Worm (Caenorhabditis elegans): ENCODE measurements around the gene F08F8.9.

DNA sequence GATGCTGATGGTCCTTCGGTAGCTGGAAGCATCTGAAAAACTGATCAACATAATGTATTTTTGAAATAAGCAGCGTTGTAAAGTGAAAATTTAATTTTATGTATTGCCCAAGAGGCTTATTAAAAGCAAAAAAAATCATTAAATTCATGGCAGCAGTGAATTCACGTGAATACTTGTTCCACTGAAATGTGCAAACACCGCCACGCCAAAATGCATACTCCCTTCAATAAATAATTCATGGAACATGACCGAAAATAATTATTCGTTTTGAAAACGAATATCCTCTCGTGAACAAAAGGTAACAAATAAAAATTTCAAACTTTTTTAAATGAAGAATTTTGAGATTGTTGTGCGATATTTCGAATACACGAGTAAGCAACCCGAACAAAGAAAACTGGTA, 3.6 kb upstream of the F08F8.9 start, which contains the start of gene F08F8.10:
- TF ChIP-seq dpl-1 (GFP tag; optimal IDR thresholded peaks at IDR 0.05) (peak; percentile 33 to 65 (median 47)), snu-23 (GFP tag; optimal IDR thresholded peaks at IDR 0.05) (peak; percentile 61), aly-2 (tag; optimal IDR thresholded peaks at IDR 0.05) (no peak), ama-1 (optimal IDR thresholded peaks at IDR 0.05) (no peak), snpc-4 (tag; optimal IDR thresholded peaks at IDR 0.05) (no peak), lin-39 (tag; optimal IDR thresholded peaks at IDR 0.05) (no peak), nhr-11 (tag; optimal IDR thresholded peaks at IDR 0.05) (no peak), mef-2 (tag; optimal IDR thresholded peaks at IDR 0.05) (no peak)
